Fruit fly (Drosophila melanogaster) whole organism, prepupa: ENCODE measurements around the gene CG8668.

Source experiments
- Blimp-1 ChIP-seq: fragments of 200-800 bp; sonication (Bioruptor generic); optimal IDR thresholded peaks from 3 replicates; lab custom pipeline; 2017; ENCODE audit warnings: missing biosample characterization, missing genetic modification characterization, mild to moderate bottlenecking, moderate library complexity, missing genetic modification reagents
- CG10669 ChIP-seq: fragments of 200-800 bp; sonication (Bioruptor generic); optimal IDR thresholded peaks from 3 replicates; lab custom pipeline; 2018; ENCODE audit warnings: missing biosample characterization, mild to moderate bottlenecking, missing genetic modification characterization, moderate library complexity
- CG11762 ChIP-seq: fragments of 200-800 bp; sonication (Bioruptor generic); optimal IDR thresholded peaks from 3 replicates; lab custom pipeline; 2016; ENCODE audit warnings: missing biosample characterization, missing genetic modification characterization; ENCODE audit not compliant: insufficient read depth
- CG11902 ChIP-seq: fragments of 200-800 bp; sonication (Bioruptor generic); optimal IDR thresholded peaks from 3 replicates; lab custom pipeline; 2016; ENCODE audit warnings: missing biosample characterization, missing genetic modification characterization
- CG15336 ChIP-seq: fragments of 200-800 bp; sonication (Bioruptor generic); IDR thresholded peaks from 2 replicates; pipeline ENCODE4 v1.3.6; 2022; ENCODE audit warnings: missing biosample characterization, missing genetic modification characterization
- CG31627 ChIP-seq: fragments of 200-800 bp; sonication (Bioruptor generic); optimal IDR thresholded peaks from 3 replicates; lab custom pipeline; 2016; ENCODE audit warnings: missing biosample characterization, missing genetic modification characterization
- CG32006 ChIP-seq: fragments of 200-800 bp; sonication (Bioruptor generic); optimal IDR thresholded peaks from 3 replicates; lab custom pipeline; 2017; ENCODE audit warnings: missing biosample characterization, mild to moderate bottlenecking, missing genetic modification characterization
- CG3919 ChIP-seq: fragments of 200-800 bp; sonication (Bioruptor generic); optimal IDR thresholded peaks from 3 replicates; lab custom pipeline; 2016; ENCODE audit warnings: missing biosample characterization, missing genetic modification characterization
- CG6792 ChIP-seq: fragments of 200-800 bp; sonication (Bioruptor generic); optimal IDR thresholded peaks from 3 replicates; lab custom pipeline; 2016; ENCODE audit warnings: missing biosample characterization, missing genetic modification characterization
- CG6808 ChIP-seq: fragments of 200-800 bp; sonication (Bioruptor generic); optimal IDR thresholded peaks from 3 replicates; lab custom pipeline; 2017; ENCODE audit warnings: missing biosample characterization, missing genetic modification characterization, mild to moderate bottlenecking, moderate library complexity, missing genetic modification reagents
- CG9139 ChIP-seq: fragments of 200-800 bp; sonication (Bioruptor generic); optimal IDR thresholded peaks from 3 replicates; lab custom pipeline; 2017; ENCODE audit warnings: missing biosample characterization, mild to moderate bottlenecking, missing genetic modification characterization
- Eip78C ChIP-seq: fragments of 200-800 bp; sonication (Bioruptor generic); peaks from one replicate; lab custom pipeline; 2016; ENCODE audit warnings: missing biosample characterization, missing genetic modification characterization
- Eip93F ChIP-seq: fragments of 200-800 bp; sonication (Bioruptor generic); optimal IDR thresholded peaks from 2 replicates; lab custom pipeline; 2016; ENCODE audit warnings: missing biosample characterization, mild to moderate bottlenecking, missing genetic modification characterization
- Gug ChIP-seq: fragments of 200-800 bp; sonication (Bioruptor generic); IDR thresholded peaks from 2 replicates; pipeline ENCODE4 v1.3.6; 2022; ENCODE audit warnings: missing biosample characterization, missing genetic modification characterization
- Hr4 ChIP-seq: fragments of 200-800 bp; sonication (Bioruptor generic); optimal IDR thresholded peaks from 3 replicates; lab custom pipeline; 2016; ENCODE audit warnings: missing biosample characterization, missing genetic modification characterization
- Lpt ChIP-seq: fragments of 200-800 bp; sonication (Bioruptor generic); optimal IDR thresholded peaks from 3 replicates; lab custom pipeline; 2016; ENCODE audit warnings: missing biosample characterization, missing genetic modification characterization
- Sox102F ChIP-seq: fragments of 200-800 bp; sonication (Bioruptor generic); optimal IDR thresholded peaks from 2 replicates; lab custom pipeline; 2016; ENCODE audit warnings: missing biosample characterization, mild to moderate bottlenecking, missing genetic modification characterization
- Sox15 ChIP-seq: fragments of 200-800 bp; sonication (Bioruptor generic); optimal IDR thresholded peaks from 3 replicates; lab custom pipeline; 2016; ENCODE audit warnings: missing biosample characterization, missing genetic modification characterization
- acj6 ChIP-seq: fragments of 200-800 bp; sonication (Bioruptor generic); optimal IDR thresholded peaks from 3 replicates; lab custom pipeline; 2016; ENCODE audit warnings: missing biosample characterization, missing genetic modification characterization
- cyc ChIP-seq: fragments of 200-800 bp; sonication (Bioruptor generic); optimal IDR thresholded peaks from 3 replicates; lab custom pipeline; 2016; ENCODE audit warnings: missing biosample characterization, missing genetic modification characterization
- dsx ChIP-seq: fragments of 200-800 bp; optimal IDR thresholded peaks from 3 replicates; lab custom pipeline; 2019; ENCODE audit warnings: missing biosample characterization, mild to moderate bottlenecking, missing genetic modification characterization, moderate library complexity; ENCODE audit not compliant: poor library complexity, severe bottlenecking
- esn ChIP-seq: fragments of 200-800 bp; sonication (Bioruptor generic); optimal IDR thresholded peaks from 2 replicates; lab custom pipeline; 2016; ENCODE audit warnings: missing biosample characterization, mild to moderate bottlenecking, missing genetic modification characterization, moderate library complexity
- fd59A ChIP-seq: fragments of 200-800 bp; sonication (Bioruptor generic); optimal IDR thresholded peaks from 2 replicates; lab custom pipeline; 2017; ENCODE audit warnings: missing biosample characterization, mild to moderate bottlenecking, missing genetic modification characterization, missing genetic modification reagents
- fd85E ChIP-seq: fragments of 200-800 bp; sonication (Bioruptor generic); optimal IDR thresholded peaks from 3 replicates; lab custom pipeline; 2016; ENCODE audit warnings: missing biosample characterization, missing genetic modification characterization
- lz ChIP-seq: fragments of 200-800 bp; sonication (Bioruptor generic); optimal IDR thresholded peaks from 3 replicates; lab custom pipeline; 2016; ENCODE audit warnings: missing biosample characterization, missing genetic modification characterization
- pdm3 ChIP-seq: fragments of 200-800 bp; sonication (Bioruptor generic); optimal IDR thresholded peaks from 3 replicates; lab custom pipeline; 2016; ENCODE audit warnings: missing biosample characterization, missing genetic modification characterization
- ss ChIP-seq, 2 experiments: fragments of 200-800 bp; sonication (Bioruptor generic); optimal IDR thresholded peaks; 2 replicates in 1 of 2; 3 replicates in 1 of 2; lab custom pipeline; 2017 to 2018; ENCODE audit warnings: mild to moderate bottlenecking in 2 of 2, missing biosample characterization in 2 of 2, missing genetic modification characterization in 2 of 2, moderate library complexity in 1 of 2
- svp ChIP-seq: fragments of 200-800 bp; sonication (Bioruptor generic); peaks from one replicate; lab custom pipeline; 2016; ENCODE audit warnings: missing biosample characterization, missing genetic modification characterization
- topi ChIP-seq: fragments of 200-800 bp; sonication (Bioruptor generic); optimal IDR thresholded peaks from 3 replicates; lab custom pipeline; 2016; ENCODE audit warnings: missing biosample characterization, missing genetic modification characterization
- vri ChIP-seq: fragments of 200-800 bp; sonication (Bioruptor generic); optimal IDR thresholded peaks from 3 replicates; lab custom pipeline; 2016; ENCODE audit warnings: missing biosample characterization, mild to moderate bottlenecking, missing genetic modification characterization

The CG8668 gene

DNA sequence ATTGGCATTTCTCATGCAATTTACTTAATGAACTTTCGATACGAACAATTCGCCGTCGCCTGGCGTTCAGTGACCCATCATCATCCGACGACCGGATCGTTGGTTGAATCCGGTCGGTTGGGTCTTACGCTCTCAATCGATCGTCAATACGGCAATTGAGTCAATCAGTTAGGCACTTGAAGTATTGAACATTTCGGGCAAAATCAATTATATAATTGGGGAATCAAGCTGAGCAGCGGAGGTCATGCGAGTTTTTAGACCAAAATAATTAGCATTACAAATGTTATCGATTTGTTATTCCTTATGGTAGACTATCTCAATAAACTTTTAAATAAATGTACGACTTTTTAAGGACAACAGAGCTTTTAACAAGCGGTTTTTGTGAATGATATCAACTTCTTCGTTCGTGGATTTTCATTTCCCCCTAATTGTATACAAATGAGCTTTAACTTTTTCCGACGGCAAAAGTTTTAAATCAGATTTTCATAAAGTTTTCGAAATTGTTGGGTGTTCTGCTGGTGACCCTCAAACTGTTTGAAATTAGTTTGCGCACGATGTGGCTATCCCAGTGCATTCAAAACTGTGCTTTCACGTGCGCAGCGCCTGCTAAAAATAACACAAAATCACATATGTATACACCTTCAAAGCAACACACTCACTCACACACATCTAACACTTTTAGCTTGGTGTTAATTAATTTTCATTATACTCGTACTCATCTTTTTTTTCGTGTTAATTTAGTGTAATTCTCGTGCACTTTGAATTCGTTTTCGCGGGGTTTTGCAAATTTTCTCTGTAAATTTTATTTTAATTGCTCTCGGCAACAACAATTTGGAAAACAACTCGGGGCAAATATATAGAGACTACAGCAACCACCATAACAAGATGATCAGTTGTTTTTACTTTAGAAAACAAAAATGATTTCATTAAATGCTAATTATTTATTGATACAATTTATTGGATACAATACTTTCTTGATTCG is 28.5 kb upstream of the CG8668 start:
- TF ChIP-seq CG6808 (GFP tag; lab: Kevin White, UChicago) = no peak
- peak; percentile 61 for TF ChIP-seq Hr4 (GFP tag; lab: Kevin White, UChicago)
- peak; percentile 38 for TF ChIP-seq vri (GFP tag; lab: Kevin White, UChicago)
- no peak for TF ChIP-seq CG3919
- TF ChIP-seq Lpt (GFP tag; lab: Kevin White, UChicago) = no peak
- TF ChIP-seq pdm3 = no peak
- TF ChIP-seq Gug (GFP tag; lab: Robert Waterston, UW) = no peak
- peak; percentile 67 for TF ChIP-seq svp (GFP tag; lab: Kevin White, UChicago)
- TF ChIP-seq CG15336 = 0 out of 2 replicates have a peak, but pooled peaks have one; percentile 28
- TF ChIP-seq dsx (GFP tag; lab: Kevin White, UChicago) = no peak
- no peak for TF ChIP-seq fd59A (GFP tag; lab: Kevin White, UChicago)
- TF ChIP-seq CG10669 (GFP tag; lab: Kevin White, UChicago) = no peak
- TF ChIP-seq CG6792 (GFP tag; lab: Kevin White, UChicago) = no peak

DNA sequence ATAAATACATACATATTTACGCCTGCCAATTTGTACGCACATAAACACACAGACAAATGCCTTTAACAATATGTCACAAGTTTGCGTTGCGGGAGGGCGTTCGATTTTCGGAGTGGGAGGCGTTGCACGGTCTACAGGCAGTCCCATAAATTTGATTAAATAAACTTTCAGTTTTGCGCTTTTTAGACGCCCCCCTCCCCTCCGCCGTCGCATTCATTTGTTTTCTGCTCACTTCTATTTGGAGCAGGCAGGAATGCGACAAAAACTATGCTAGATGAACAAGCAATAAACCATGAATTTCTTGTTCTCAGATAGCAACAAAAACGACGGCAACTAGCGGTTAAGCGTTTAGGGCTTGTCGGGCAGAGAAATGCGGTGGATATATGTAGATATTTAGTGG is 27.8 kb upstream of the CG8668 start:
- TF ChIP-seq ss (GFP tag; optimal IDR thresholded peaks at IDR 0.05; lab: Kevin White, UChicago) (no peak), svp (GFP tag; lab: Kevin White, UChicago) (no peak), CG6792 (GFP tag; lab: Kevin White, UChicago) (no peak), lz (GFP tag; lab: Kevin White, UChicago) (no peak), fd59A (GFP tag; lab: Kevin White, UChicago) (no peak), Sox102F (GFP tag; lab: Kevin White, UChicago) (no peak), pdm3 (no peak), Lpt (GFP tag; lab: Kevin White, UChicago) (no peak), CG11762 (GFP tag; lab: Kevin White, UChicago) (no peak), fd85E (GFP tag; lab: Kevin White, UChicago) (no peak), Eip78C (GFP tag; lab: Kevin White, UChicago) (no peak), dsx (GFP tag; lab: Kevin White, UChicago) (no peak), vri (GFP tag; lab: Kevin White, UChicago) (no peak), CG11902 (GFP tag; lab: Kevin White, UChicago) (no peak), Blimp-1 (GFP tag; lab: Kevin White, UChicago) (no peak), CG9139 (GFP tag; lab: Kevin White, UChicago) (no peak), cyc (GFP tag; lab: Kevin White, UChicago) (no peak), esn (GFP tag; lab: Kevin White, UChicago) (no peak), Eip93F (GFP tag; lab: Kevin White, UChicago) (no peak)

- peak; percentile 59 for TF ChIP-seq Eip78C (GFP tag; lab: Kevin White, UChicago)
- no peak for TF ChIP-seq Sox15
- TF ChIP-seq vri (GFP tag; lab: Kevin White, UChicago) = peak; percentile 22
- peak; percentile 6; the same call in 1 of the 2 replicates for TF ChIP-seq CG15336
- no peak for TF ChIP-seq acj6 (GFP tag; lab: Kevin White, UChicago)
- peak; percentile 19 for TF ChIP-seq esn (GFP tag; lab: Kevin White, UChicago)
- peak; percentile 1 for TF ChIP-seq topi (GFP tag; lab: Kevin White, UChicago)
- peak; percentile 19 for TF ChIP-seq CG31627 (GFP tag; lab: Kevin White, UChicago)
- TF ChIP-seq CG32006 = peak; percentile 4
- peak; percentile 15 for TF ChIP-seq Sox102F (GFP tag; lab: Kevin White, UChicago)
These were observed 27.0 kb upstream of the CG8668 start for dm6 chr2L:8099615-8100375.
